Worm (Caenorhabditis elegans) whole organism, young adult: ENCODE data around the gene pqbp-1.1.

ENCODE experiments used
- B0261.1 ChIP-seq: sonication (generic microtip); optimal IDR thresholded peaks from 2 replicates; lab custom pipeline; 2016; ENCODE audit warnings: mild to moderate bottlenecking, missing genetic modification characterization, moderate library complexity, missing compliant biosample characterization
- D2030.7 ChIP-seq: fragments of 200-800 bp; sonication (Bioruptor generic); IDR thresholded peaks from 2 replicates; pipeline ENCODE4 v1.3.6; 2022; ENCODE audit warnings: missing genetic modification reagents, missing genetic modification characterization, missing compliant biosample characterization
- F10E7.11 ChIP-seq: sonication (generic microtip); optimal IDR thresholded peaks from 2 replicates; lab custom pipeline; 2017; ENCODE audit warnings: mild to moderate bottlenecking, missing genetic modification characterization, moderate library complexity, missing compliant biosample characterization
- F33H1.4 ChIP-seq: fragments of 200-800 bp; sonication (Bioruptor generic); IDR thresholded peaks from 2 replicates; pipeline ENCODE4 v1.3.6; 2022; ENCODE audit warnings: missing genetic modification reagents, missing genetic modification characterization, missing compliant biosample characterization
- F39B2.1 ChIP-seq: fragments of 200-800 bp; sonication (Bioruptor generic); IDR thresholded peaks from 2 replicates; pipeline ENCODE4 v1.3.6; 2022; ENCODE audit warnings: missing genetic modification reagents, missing genetic modification characterization, missing compliant biosample characterization
- K12H6.12 ChIP-seq: fragments of 200-800 bp; sonication (Bioruptor generic); optimal IDR thresholded peaks from 2 replicates; lab custom pipeline; 2018; ENCODE audit warnings: mild to moderate bottlenecking, missing genetic modification characterization, missing compliant biosample characterization
- Y53G8AR.9 ChIP-seq: fragments of 200-800 bp; sonication (Bioruptor generic); conservative IDR thresholded peaks from 2 replicates; pipeline ENCODE4 v1.3.6; 2022; ENCODE audit warnings: missing genetic modification reagents, missing genetic modification characterization, missing compliant biosample characterization
- Y67H2A.10 ChIP-seq: fragments of 200-800 bp; sonication (Bioruptor generic); conservative IDR thresholded peaks from 2 replicates; pipeline ENCODE4 v1.3.6; 2022; ENCODE audit warnings: missing genetic modification reagents, missing genetic modification characterization, missing compliant biosample characterization
- ZK185.1 ChIP-seq: sonication (generic microtip); optimal IDR thresholded peaks from 2 replicates; lab custom pipeline; 2016; ENCODE audit warnings: mild to moderate bottlenecking, missing genetic modification characterization, missing compliant biosample characterization; ENCODE audit not compliant: poor library complexity, severe bottlenecking
- aptf-2 ChIP-seq: fragments of 200-800 bp; sonication (Bioruptor generic); conservative IDR thresholded peaks from 2 replicates; pipeline ENCODE4 v1.3.6; 2022; ENCODE audit warnings: missing genetic modification reagents, missing genetic modification characterization, missing compliant biosample characterization
- attf-5 ChIP-seq: fragments of 200-800 bp; sonication (Bioruptor generic); optimal IDR thresholded peaks from 2 replicates; lab custom pipeline; 2018; ENCODE audit warnings: mild to moderate bottlenecking, missing genetic modification characterization, missing compliant biosample characterization
- attf-6 ChIP-seq: fragments of 200-800 bp; sonication (Bioruptor generic); IDR thresholded peaks from 2 replicates; pipeline ENCODE4 v1.3.6; 2022; ENCODE audit warnings: missing genetic modification reagents, missing genetic modification characterization, missing compliant biosample characterization
- ccch-3 ChIP-seq: fragments of 200-800 bp; sonication (Bioruptor generic); optimal IDR thresholded peaks from 2 replicates; lab custom pipeline; 2018; ENCODE audit warnings: mild to moderate bottlenecking, missing genetic modification characterization, missing compliant biosample characterization
- cebp-1 ChIP-seq, 2 experiments: fragments of 200-800 bp in 1 of 2; sonication (Bioruptor generic) in 1 of 2; sonication (generic microtip) in 1 of 2; IDR thresholded peaks in 1 of 2; optimal IDR thresholded peaks in 1 of 2; 2 replicates each; pipeline versions ENCODE4 v1.3.6 to Lab custom; 2017 to 2022; ENCODE audit warnings: missing compliant biosample characterization in 2 of 2, missing genetic modification characterization in 2 of 2, mild to moderate bottlenecking in 1 of 2, missing genetic modification reagents in 1 of 2, moderate library complexity in 1 of 2
- cebp-2 ChIP-seq: fragments of 200-800 bp; sonication (Bioruptor generic); IDR thresholded peaks from 2 replicates; pipeline ENCODE4 v1.3.6; 2022; ENCODE audit warnings: missing genetic modification characterization, missing compliant biosample characterization
- ceh-58 ChIP-seq: fragments of 200-800 bp; sonication (Bioruptor generic); IDR thresholded peaks from 2 replicates; pipeline ENCODE4 v1.3.6; 2022; ENCODE audit warnings: missing genetic modification characterization, missing compliant biosample characterization
- ceh-91 ChIP-seq: fragments of 200-800 bp; sonication (Bioruptor generic); IDR thresholded peaks from 2 replicates; pipeline ENCODE4 v1.3.6; 2022; ENCODE audit warnings: missing genetic modification reagents, missing genetic modification characterization, missing compliant biosample characterization
- chd-7 ChIP-seq: sonication (generic microtip); optimal IDR thresholded peaks from 2 replicates; lab custom pipeline; 2016; ENCODE audit warnings: mild to moderate bottlenecking, missing genetic modification characterization, moderate library complexity, missing compliant biosample characterization
- ekl-4 ChIP-seq: fragments of 200-800 bp; sonication (Bioruptor generic); IDR thresholded peaks from 2 replicates; pipeline ENCODE4 v1.3.6; 2022; ENCODE audit warnings: missing genetic modification reagents, missing genetic modification characterization, missing compliant biosample characterization
- hmg-1.2 ChIP-seq: fragments of 200-800 bp; sonication (Bioruptor generic); IDR thresholded peaks from 2 replicates; pipeline ENCODE4 v1.3.6; 2022; ENCODE audit warnings: missing genetic modification reagents, missing genetic modification characterization, missing compliant biosample characterization
- hsf-1 ChIP-seq: fragments of 200-800 bp; sonication (Bioruptor generic); IDR thresholded peaks from 2 replicates; pipeline ENCODE4 v1.3.6; 2022; ENCODE audit warnings: missing genetic modification reagents, missing genetic modification characterization, missing compliant biosample characterization
- let-526 ChIP-seq: fragments of 200-800 bp; sonication (Bioruptor generic); IDR thresholded peaks from 2 replicates; pipeline ENCODE4 v1.3.6; 2022; ENCODE audit warnings: missing genetic modification reagents, missing genetic modification characterization, missing compliant biosample characterization
- let-607 ChIP-seq, 2 experiments: fragments of 200-800 bp in 1 of 2; sonication (Bioruptor generic) in 1 of 2; sonication (generic microtip) in 1 of 2; optimal IDR thresholded peaks; 2 replicates each; lab custom pipeline; 2016 to 2018; ENCODE audit warnings: mild to moderate bottlenecking in 2 of 2, missing compliant biosample characterization in 2 of 2, missing genetic modification characterization in 2 of 2, moderate library complexity in 2 of 2, missing genotype in 1 of 2
- lin-26 ChIP-seq: fragments of 200-800 bp; sonication (Bioruptor generic); IDR thresholded peaks from 2 replicates; pipeline ENCODE4 v1.3.6; 2022; ENCODE audit warnings: missing genetic modification reagents, missing genetic modification characterization, missing compliant biosample characterization
- lin-40 ChIP-seq: sonication (generic microtip); optimal IDR thresholded peaks from 2 replicates; lab custom pipeline; 2016; ENCODE audit warnings: missing genetic modification characterization, mild to moderate bottlenecking, missing compliant biosample characterization, missing genotype, missing genetic modification reagents
- lin-54 ChIP-seq: fragments of 200-800 bp; sonication (Bioruptor generic); optimal IDR thresholded peaks from 2 replicates; lab custom pipeline; 2018; ENCODE audit warnings: mild to moderate bottlenecking, missing genetic modification characterization, missing compliant biosample characterization
- madf-10 ChIP-seq: sonication (generic microtip); optimal IDR thresholded peaks from 2 replicates; lab custom pipeline; 2016; ENCODE audit warnings: mild to moderate bottlenecking, missing genetic modification characterization, missing compliant biosample characterization
- madf-3 ChIP-seq: fragments of 200-800 bp; sonication (Bioruptor generic); IDR thresholded peaks from 2 replicates; pipeline ENCODE4 v1.3.6; 2022; ENCODE audit warnings: missing genetic modification reagents, missing genetic modification characterization, missing compliant biosample characterization
- mcd-1 ChIP-seq: fragments of 200-800 bp; sonication (Bioruptor generic); IDR thresholded peaks from 2 replicates; pipeline ENCODE4 v1.3.6; 2022; ENCODE audit warnings: missing genetic modification reagents, missing genetic modification characterization, missing compliant biosample characterization
- nfyb-1 ChIP-seq: fragments of 200-800 bp; sonication (Bioruptor generic); IDR thresholded peaks from 2 replicates; pipeline ENCODE4 v1.3.6; 2022; ENCODE audit warnings: missing genetic modification reagents, missing genetic modification characterization, missing compliant biosample characterization
- nhr-120 ChIP-seq: fragments of 200-800 bp; sonication (Bioruptor generic); IDR thresholded peaks from 2 replicates; pipeline ENCODE4 v1.3.6; 2022; ENCODE audit warnings: missing genetic modification characterization, missing compliant biosample characterization
- nhr-80 ChIP-seq: sonication (generic microtip); optimal IDR thresholded peaks from 2 replicates; lab custom pipeline; 2016; ENCODE audit warnings: missing genetic modification characterization, missing compliant biosample characterization
- pbrm-1 ChIP-seq: fragments of 200-800 bp; sonication (Bioruptor generic); IDR thresholded peaks from 2 replicates; pipeline ENCODE4 v1.3.6; 2022; ENCODE audit warnings: missing genetic modification reagents, missing genetic modification characterization, missing compliant biosample characterization
- pha-4 ChIP-seq: fragments of 150-350 bp; sonication (generic microtip); optimal IDR thresholded peaks from 2 replicates; lab custom pipeline; 2014; ENCODE audit warnings: missing biosample characterization, missing genetic modification reagents, missing genetic modification characterization
- rpc-1 ChIP-seq, 2 experiments: fragments of 150-350 bp in 1 of 2; sonication (generic microtip) in 1 of 2; optimal IDR thresholded peaks; 2 replicates each; lab custom pipeline; 2014 to 2018; ENCODE audit warnings: missing biosample characterization in 1 of 2, missing genetic modification characterization in 1 of 2, missing genetic modification reagents in 1 of 2, missing genotype in 1 of 2
- tbp1 ChIP-seq: fragments of 200-800 bp; sonication (Bioruptor generic); optimal IDR thresholded peaks from 2 replicates; lab custom pipeline; 2018; ENCODE audit warnings: mild to moderate bottlenecking, missing genetic modification characterization, missing compliant biosample characterization
- tlf-1 ChIP-seq: fragments of 200-800 bp; sonication (Bioruptor generic); optimal IDR thresholded peaks from 2 replicates; lab custom pipeline; 2018; ENCODE audit warnings: mild to moderate bottlenecking, missing genetic modification characterization, missing compliant biosample characterization
- unc-130 ChIP-seq: sonication (generic microtip); optimal IDR thresholded peaks from 2 replicates; lab custom pipeline; 2016; ENCODE audit warnings: missing genetic modification reagents, missing genetic modification characterization, missing compliant biosample characterization
- unc-62 ChIP-seq: fragments of 150-350 bp; optimal IDR thresholded peaks from 2 replicates; lab custom pipeline; 2014; ENCODE audit warnings: missing biosample characterization, missing genetic modification reagents, missing genetic modification characterization
- ztf-3 ChIP-seq: fragments of 200-800 bp; sonication (Bioruptor generic); optimal IDR thresholded peaks from 2 replicates; lab custom pipeline; 2018; ENCODE audit warnings: mild to moderate bottlenecking, missing genetic modification characterization, missing compliant biosample characterization

The pqbp-1.1 gene

ce11 chrIV:294737-295136 lies 33.3 kb upstream of the pqbp-1.1 start:
- TF ChIP-seq ceh-91 = no peak
- 0 out of 2 replicates have a peak, but pooled peaks have one; percentile 21 for TF ChIP-seq madf-3 (GFP tag; lab: Robert Waterston, UW)
- TF ChIP-seq attf-5 (GFP tag; lab: Kevin White, UChicago) = peak; percentile 9
- no peak for TF ChIP-seq mcd-1
- no peak for TF ChIP-seq cebp-1 (GFP tag; IDR thresholded peaks at IDR 0.05; lab: Robert Waterston, UW)
- TF ChIP-seq cebp-1 (tag; optimal IDR thresholded peaks at IDR 0.05; lab: Kevin White, UChicago) = peak; percentile 10
- no peak for TF ChIP-seq B0261.1
- 0 out of 2 replicates have a peak, but pooled peaks have one; percentile 25 for TF ChIP-seq nfyb-1 (GFP tag; lab: Robert Waterston, UW)
- TF ChIP-seq lin-26 (GFP tag; lab: Robert Waterston, UW) = 0 out of 2 replicates have a peak, but pooled peaks have one; percentile 37
- 0 out of 2 replicates have a peak, but pooled peaks have one; percentile 17 for TF ChIP-seq nhr-120 (GFP tag; lab: Robert Waterston, UW)

DNA sequence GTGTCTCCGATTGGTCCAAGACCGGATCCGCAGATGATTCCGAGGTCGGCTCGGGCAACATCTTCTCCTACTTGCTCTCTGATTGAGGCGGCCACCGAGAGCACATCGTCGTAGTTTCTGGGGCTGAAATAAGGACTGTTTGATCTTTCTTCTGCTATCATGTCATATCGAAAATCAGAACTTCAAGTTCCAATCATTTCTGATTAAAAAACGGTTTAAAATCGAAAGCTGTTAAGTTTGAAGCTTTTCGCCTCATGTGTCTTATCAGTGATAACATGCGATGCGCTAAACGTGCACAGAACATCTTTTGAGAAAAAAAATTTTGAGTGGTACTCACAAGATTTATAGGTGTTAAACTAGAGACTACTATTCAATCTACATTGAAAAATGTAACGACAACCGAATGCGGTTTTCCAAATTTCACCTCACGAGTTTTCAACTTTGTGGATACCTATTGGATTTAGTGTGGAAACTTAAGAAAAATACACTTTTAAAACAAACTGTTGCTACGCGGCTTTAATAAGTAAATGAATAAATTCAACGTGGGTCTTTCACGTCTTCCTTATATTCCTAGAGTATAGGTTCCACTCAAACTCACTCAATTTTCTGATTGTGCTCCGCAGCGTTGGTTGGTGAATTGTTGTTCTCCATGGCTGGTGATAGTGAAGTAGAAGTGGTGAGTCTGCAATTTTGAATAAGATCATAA lies 32.7 kb upstream of the pqbp-1.1 start:
- TF ChIP-seq tlf-1 (no peak), F10E7.11 (no peak), Y67H2A.10 (GFP tag; lab: Robert Waterston, UW) (no peak), K12H6.12 (no peak), hmg-1.2 (GFP tag; lab: Robert Waterston, UW) (no peak), let-526 (GFP tag; lab: Robert Waterston, UW) (0 out of 2 replicates have a peak, but pooled peaks have one; percentile 36), F33H1.4 (no peak), ceh-58 (GFP tag; lab: Robert Waterston, UW) (no peak), lin-54 (GFP tag; lab: Kevin White, UChicago) (no peak), hsf-1 (GFP tag; lab: Robert Waterston, UW) (no peak), attf-6 (no peak), cebp-2 (0 out of 2 replicates have a peak, but pooled peaks have one; percentile 5)

ce11 chrIV:293163-293755 lies 31.8 kb upstream of the pqbp-1.1 start:
- no peak for TF ChIP-seq unc-130
- TF ChIP-seq Y53G8AR.9 (GFP tag; lab: Robert Waterston, UW) = 0 out of 2 replicates have a peak, but pooled peaks have one; percentile 65
- TF ChIP-seq, all 124 proteins: peak for 1

DNA sequence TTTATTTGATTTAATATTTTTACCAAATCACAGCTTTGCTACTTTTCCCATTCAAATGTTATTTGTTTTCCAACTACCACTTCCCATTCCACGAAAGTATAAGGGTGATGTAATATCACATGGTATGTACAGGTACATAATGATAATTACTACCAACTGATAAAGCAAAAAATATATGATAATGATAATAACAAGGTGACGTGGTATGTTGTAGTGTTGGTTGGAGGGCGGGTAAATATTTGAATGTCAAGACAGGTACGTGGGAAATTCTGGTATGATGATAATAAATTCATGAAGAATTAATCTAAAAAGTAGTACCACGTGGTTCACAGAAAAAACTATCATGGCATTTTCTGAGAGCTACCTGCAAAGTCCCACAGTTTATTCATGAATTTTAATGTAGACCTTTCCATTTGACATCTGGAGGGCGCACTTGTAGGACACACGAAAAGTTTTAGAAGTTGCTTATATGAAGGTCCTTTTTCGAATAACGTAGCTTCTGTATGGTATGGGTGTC lies 30.4 kb upstream of the pqbp-1.1 start:
- TF ChIP-seq Y53G8AR.9 (GFP tag; lab: Robert Waterston, UW) = peak; percentile 60; the same call in 1 of the 2 replicates
- no peak for TF ChIP-seq D2030.7 (GFP tag; lab: Robert Waterston, UW)
- TF ChIP-seq tbp1 = peak; percentile 34
- TF ChIP-seq unc-62 (GFP tag; lab: Kevin White, UChicago) = peak; percentile 20
- peak; percentile 18 for TF ChIP-seq pha-4 (tag; lab: Kevin White, UChicago)
- TF ChIP-seq rpc-1 (optimal IDR thresholded peaks at IDR 0.05; lab: Kevin White, UChicago) = no peak
- no peak for TF ChIP-seq rpc-1 (tag; optimal IDR thresholded peaks at IDR 0.05; lab: Kevin White, UChicago)
- TF ChIP-seq mcd-1 = peak; percentile 4; the same call in 1 of the 2 replicates
- peak; percentile 45 for TF ChIP-seq madf-10 (tag; lab: Kevin White, UChicago)
- no peak for TF ChIP-seq nhr-120 (GFP tag; lab: Robert Waterston, UW)
- TF ChIP-seq madf-3 (GFP tag; lab: Robert Waterston, UW) = no peak
- peak; percentile 30 for TF ChIP-seq chd-7 (tag; lab: Kevin White, UChicago)
- TF ChIP-seq ekl-4 (GFP tag; lab: Robert Waterston, UW) = 0 out of 2 replicates have a peak, but pooled peaks have one; percentile 16
- peak; percentile 45 for TF ChIP-seq lin-40 (tag; lab: Kevin White, UChicago)
- peak; percentile 80 for TF ChIP-seq nhr-80 (tag; lab: Kevin White, UChicago)
- no peak for TF ChIP-seq ztf-3
- TF ChIP-seq ccch-3 (GFP tag; lab: Kevin White, UChicago) = no peak
- no peak for TF ChIP-seq F39B2.1 (GFP tag; lab: Robert Waterston, UW)
- TF ChIP-seq pbrm-1 (GFP tag; lab: Robert Waterston, UW) = peak; percentile 53; the same call in 1 of the 2 replicates
- TF ChIP-seq let-607 (tag; optimal IDR thresholded peaks at IDR 0.05; lab: Kevin White, UChicago) = peak; percentile 41 to 66
- TF ChIP-seq lin-54 (GFP tag; lab: Kevin White, UChicago) = peak; percentile 20
- TF ChIP-seq tlf-1 = peak; percentile 49
- no peak for TF ChIP-seq aptf-2 (GFP tag; lab: Robert Waterston, UW)
- TF ChIP-seq ZK185.1 (tag; lab: Kevin White, UChicago) = peak; percentile 19
